Fruit fly (Drosophila melanogaster): ENCODE data around the gene CG4119.

CG4119 gene

DNA sequence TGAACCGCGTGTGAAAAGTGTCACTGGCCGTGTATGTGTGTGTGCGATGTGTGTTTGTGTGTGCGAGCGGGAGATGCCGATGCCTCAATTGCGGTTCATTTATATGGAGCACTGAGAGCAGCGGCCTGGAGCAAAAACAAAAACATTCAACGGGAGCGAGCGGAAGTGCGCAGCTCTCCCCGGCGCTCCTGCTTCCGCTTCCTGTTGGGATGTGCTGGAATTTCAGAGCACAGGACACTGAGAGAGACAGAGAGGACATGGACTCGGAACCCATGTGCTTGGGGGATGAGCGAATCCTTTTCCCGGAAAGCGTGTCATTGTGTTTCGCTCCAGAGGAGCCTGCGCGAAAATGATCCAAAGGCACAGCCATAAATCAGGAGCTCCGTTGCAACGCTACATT, 1.6 kb upstream of the CG4119 start:
- TF ChIP-seq CTCF (optimal IDR thresholded peaks at IDR 0.05): no peak
- no peak for TF ChIP-seq CG8478 (optimal IDR thresholded peaks at IDR 0.05)

DNA sequence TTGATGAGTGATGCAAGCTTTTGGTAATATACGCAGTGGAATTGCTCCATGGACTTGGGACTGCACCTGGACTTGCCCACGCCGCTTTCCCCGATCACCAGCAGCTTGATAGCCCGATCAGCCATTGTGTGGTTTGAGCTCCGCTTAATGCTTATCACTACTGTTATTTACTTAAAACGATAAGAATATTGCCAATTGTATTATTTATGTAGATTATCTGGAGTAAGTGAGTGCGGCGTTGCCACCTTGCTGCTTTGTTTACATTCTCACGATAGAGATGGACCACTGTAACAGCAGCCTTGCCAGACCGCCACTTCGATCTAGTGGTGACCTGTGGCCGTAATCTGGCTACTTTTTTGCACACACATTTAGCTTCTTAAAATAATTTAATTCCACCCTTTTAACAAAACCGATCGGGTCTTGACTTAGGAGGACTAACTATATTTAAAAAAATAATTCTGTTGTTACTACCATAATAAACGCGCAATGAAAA, 5.7 kb downstream of the CG4119 start, which contains the start of gene Rab18:
Gene Rab18, minus strand, starts transcription at position 276 of the 493 bp plus-strand sequence.
- peak in 1 of 2 experiments; percentile 16 for TF ChIP-seq CTCF (optimal IDR thresholded peaks at IDR 0.05)
- TF ChIP-seq CG8478 (optimal IDR thresholded peaks at IDR 0.05): no peak

DNA sequence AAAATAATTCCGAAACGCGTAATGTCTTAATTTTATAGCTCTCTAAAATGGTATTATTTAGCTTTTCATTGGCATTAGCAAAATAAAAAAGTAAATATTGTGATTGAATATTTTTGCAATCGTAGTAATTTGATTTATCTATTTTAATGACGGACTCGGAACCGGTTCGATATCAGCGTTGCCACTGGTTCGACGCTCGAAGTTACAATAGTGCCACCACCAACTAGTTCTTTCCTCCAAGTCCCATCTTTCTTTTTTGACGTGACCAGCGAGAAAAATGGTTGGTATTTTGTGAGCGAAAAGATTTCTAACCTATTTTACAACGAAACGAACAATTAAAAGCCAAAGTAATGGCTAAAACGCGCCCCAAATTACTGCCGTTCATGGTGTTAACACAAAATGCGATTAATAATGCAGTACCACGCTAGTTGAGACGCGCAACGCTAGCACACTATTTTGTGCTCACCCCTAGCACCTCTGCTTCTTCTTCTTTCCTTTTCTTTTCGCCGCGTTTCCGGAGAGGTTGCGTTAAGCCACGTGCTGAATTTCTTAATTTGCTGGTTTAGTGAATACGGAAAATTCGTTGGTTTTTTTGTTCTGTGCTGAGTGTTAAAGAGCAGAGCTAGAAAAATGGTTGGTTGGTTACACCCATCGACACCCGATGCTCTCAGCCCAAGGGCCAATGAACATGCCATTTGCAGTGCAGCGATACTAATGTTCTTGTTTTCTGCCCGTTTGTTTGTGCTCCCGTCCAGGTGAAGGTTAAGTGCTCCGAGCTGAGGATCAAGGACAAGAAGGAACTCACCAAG, 6.6 kb downstream of the CG4119 start, which contains the start of gene RpL35:
Gene RpL35, plus strand, starts transcription at position 159 of the 809 bp plus-strand sequence.
- TF ChIP-seq CG8478 (optimal IDR thresholded peaks at IDR 0.05): no peak

DNA sequence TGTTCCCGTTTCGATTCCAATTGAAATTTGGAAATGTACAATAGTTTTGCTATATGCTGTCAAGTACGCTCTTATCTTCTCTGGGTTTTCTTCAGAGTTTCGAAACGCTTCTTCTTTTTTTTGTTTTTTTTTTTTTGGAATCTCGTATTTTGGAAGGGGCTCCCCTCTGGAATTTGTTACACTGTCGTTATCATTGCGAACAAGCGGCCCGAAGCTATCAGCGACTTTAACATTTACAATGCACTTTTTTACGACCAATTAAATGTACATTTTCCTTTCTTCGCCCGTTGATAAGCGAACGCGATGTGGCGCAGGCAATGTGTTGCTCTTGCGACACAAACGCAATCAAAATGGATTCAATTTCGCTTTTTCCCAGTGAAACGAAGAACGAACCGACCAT, 11.0 kb downstream of the CG4119 start:
- TF ChIP-seq CTCF (optimal IDR thresholded peaks at IDR 0.05) (no peak), CG8478 (optimal IDR thresholded peaks at IDR 0.05) (no peak)

DNA sequence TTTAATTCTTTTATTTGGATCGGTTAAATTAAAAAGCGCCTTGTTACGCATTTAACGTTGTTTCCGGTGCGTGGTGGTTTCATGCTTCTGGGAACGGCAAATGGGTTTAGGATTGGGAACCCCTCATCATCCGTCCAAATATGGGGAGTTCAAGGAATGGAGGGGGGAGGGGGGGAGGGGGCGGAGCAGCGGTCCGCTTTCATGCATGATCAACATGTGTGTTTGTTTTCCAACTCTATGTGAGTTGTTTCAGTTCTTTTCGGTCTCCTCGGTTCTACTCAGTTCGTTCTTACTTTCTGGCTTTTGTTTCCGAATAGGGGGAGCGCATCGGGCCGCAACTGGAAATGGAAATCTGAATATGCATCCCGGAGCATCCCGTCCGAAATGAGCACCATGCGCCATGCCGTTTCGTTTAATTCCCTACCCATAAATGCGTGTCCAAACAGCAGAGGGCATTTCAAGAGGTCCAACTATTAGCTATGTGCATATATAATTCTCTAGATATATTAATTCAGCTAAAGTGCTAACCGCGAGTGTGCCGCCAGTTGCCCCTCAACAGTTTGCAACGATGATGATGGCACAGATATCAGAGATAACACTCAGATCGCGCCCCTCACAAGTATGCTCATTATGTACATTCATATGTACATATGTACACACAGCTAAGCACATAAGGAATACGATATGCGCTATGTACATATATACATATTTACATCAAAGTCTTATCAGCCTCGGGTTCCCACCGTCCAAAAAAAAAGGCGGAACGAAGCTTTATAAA, 11.7 kb downstream of the CG4119 start:
- no peak for TF ChIP-seq CTCF (optimal IDR thresholded peaks at IDR 0.05)
- TF ChIP-seq CG8478 (optimal IDR thresholded peaks at IDR 0.05): no peak

DNA sequence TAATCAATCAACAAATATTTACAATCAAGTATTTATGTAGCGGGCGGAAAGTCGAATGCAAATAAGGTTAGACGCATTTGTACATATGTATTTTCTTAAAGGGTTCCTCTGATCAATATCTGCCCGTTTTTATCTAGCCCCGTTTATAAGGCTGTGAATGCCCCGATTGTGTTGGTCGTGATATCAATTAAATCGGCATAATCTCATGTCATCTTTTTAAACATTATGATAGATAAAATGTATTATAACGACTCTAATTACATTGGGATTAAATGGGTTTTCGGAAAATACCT, 12.3 kb downstream of the CG4119 start:
- no peak for TF ChIP-seq CG8478 (optimal IDR thresholded peaks at IDR 0.05)
- TF ChIP-seq CTCF (optimal IDR thresholded peaks at IDR 0.05): no peak

DNA sequence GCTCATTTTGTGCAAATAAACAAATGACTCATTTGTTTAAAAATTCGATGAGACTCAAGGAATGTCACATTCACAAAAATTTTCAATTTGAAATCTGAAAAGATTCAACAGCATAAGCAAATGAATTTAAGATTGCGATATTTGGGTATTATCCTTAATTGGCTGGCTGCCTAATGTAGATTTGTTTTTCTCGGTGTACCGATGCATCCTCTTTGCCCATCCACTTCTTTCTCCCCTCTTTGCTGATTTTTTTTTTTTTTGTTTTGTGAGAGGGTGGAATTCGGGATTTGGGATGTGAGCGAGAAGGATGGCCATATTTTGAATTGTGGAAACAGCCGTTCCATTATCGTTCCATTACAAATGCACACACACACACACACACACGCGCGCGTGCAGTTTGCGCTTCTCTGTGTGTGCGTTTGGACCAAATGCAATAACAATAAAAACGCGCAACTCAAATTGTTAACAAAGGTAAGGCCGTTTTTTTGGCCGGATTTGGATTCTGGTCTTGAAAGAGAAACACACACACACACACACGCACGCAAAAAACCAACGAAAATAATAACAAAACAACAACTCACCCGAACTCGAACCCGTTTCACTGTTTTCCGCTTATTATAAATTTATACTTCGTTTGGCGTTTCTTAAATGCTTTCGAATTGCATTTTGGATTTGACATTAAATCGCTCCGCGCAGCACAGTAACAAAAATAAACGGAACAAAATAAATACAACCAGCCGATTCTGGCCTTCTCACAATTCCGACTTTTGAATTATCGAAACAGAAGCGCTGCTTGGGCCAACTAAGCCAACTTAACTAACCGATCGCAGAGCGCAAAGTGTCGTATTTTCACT, 13.5 kb downstream of the CG4119 start:
- TF ChIP-seq CG8478 (optimal IDR thresholded peaks at IDR 0.05) (no peak), CTCF (optimal IDR thresholded peaks at IDR 0.05) (no peak)

DNA sequence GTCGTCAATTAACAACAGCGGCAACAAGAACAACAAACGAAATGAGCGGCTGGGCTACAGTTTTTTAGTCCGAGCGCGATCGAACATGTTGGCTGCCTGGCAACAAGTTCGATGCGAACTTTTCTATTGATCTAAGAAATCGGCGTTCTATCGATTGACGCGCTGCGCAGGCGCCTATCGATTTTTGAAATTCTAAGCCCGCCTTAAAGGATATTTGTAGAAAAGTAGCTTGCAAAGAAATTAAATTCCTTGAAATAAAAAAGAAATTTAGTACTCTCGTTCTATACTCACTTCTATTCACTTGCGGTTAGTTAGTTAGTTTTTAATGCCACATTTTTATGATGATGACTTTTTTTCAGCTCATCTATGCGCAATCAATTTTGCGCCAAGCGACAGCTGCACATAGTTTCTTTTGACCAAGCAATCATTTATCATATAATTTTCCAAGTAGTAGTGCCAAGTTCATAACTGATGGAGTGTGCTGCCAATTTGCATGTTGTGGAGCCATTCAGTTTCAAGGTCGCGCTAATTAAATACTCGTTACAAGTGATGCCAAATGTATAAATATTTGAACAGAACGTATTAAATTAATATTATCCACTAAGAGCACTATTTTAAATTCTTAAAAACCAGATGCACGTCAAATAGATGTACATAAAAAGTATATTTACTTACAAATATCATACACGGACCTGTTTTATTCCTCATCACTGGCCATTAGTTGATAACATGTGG, 14.2 kb downstream of the CG4119 start, which contains the start of the genes Tre1 and Gr5a:
Gene Tre1, minus strand, starts transcription at position 45 of the 735 bp plus-strand sequence.
Gene Gr5a, plus strand, starts transcription at position 685 of the 735 bp plus-strand sequence.
- TF ChIP-seq CG8478 (optimal IDR thresholded peaks at IDR 0.05) (no peak), CTCF (optimal IDR thresholded peaks at IDR 0.05) (no peak)

DNA sequence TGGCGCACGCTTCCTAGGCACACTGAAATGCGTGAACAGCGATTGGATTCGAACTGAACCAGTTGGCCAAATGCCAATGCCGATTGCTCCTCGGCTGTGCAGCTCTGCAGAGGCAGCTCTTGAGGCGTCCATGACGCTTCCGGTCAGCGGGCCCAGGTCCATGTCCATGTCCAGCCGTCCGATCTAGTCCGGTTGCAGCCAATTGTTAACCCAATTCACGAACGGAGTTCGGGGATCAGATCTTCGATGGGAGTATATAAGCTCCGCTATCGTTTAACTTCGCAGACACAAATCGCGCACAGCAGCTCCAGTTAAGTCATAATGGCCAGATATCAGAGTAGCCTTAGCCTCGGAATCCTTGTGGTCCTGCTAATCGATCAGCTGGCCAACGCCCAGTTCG, 17.1 kb downstream of the CG4119 start, which contains the start of gene CG42449:
Gene CG42449, plus strand, starts transcription at position 301 of the 400 bp plus-strand sequence.
- TF ChIP-seq CTCF (optimal IDR thresholded peaks at IDR 0.05) (no peak), CG8478 (optimal IDR thresholded peaks at IDR 0.05) (no peak)

DNA sequence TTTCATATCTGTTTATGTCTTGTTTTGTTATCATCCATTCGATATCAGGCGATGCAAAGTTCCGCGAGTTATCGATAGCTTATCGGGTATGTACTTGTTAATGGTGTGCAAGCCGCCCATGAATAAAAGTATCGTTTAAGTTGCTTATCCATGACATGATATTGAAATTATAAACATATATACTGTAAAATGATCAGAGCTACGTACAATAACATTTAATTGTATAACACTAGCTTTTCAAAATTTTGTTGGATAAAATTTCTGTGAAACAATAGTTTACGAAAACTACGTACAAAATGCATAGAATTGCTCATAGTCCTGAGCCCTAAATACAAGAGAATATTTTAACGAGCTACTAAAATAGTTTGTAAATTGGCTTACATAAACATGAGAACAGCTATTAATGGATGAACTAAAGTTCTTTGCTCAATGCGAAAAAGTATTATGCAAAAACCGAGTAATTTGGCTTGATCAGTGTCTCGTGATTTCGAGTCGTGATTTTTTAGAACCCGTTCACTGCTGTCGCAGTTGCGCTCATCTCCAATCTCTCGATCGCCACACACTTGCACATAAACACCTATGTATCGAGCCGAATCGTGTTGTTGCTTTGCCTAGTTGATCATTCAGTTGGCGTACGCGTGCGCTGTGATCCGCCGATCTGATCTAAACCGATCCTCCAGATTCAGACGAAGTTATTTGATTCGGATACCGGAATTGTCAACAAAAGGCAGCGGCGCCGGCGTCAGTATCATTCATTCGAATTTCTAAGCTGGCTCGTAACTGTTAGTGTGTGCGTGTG, 23.8 kb downstream of the CG4119 start, which contains the start of the genes PGAP1 and cv:
Gene PGAP1, minus strand, starts transcription at position 57 of the 799 bp plus-strand sequence.
Gene cv, plus strand, starts transcription at position 586 of the 799 bp plus-strand sequence.
- TF ChIP-seq CTCF (optimal IDR thresholded peaks at IDR 0.05): no peak

DNA sequence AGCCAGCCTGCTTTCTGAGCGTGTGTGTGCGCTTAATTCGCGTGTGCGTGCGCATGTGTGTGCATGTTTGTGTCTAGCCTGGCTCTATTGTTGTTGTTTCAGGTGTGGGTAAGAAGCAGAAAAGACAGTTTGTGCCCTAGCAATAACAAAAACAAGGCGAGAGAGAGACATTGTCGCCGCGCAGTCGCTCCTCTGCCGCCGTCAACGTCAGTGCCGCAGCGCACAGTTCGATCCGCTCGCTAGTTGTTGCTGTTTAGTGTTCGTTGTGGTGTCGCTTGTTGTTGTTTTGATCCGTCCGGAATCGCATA, 24.3 kb downstream of the CG4119 start:
- TF ChIP-seq CTCF (optimal IDR thresholded peaks at IDR 0.05): no peak
- no peak for TF ChIP-seq CG8478 (optimal IDR thresholded peaks at IDR 0.05)

DNA sequence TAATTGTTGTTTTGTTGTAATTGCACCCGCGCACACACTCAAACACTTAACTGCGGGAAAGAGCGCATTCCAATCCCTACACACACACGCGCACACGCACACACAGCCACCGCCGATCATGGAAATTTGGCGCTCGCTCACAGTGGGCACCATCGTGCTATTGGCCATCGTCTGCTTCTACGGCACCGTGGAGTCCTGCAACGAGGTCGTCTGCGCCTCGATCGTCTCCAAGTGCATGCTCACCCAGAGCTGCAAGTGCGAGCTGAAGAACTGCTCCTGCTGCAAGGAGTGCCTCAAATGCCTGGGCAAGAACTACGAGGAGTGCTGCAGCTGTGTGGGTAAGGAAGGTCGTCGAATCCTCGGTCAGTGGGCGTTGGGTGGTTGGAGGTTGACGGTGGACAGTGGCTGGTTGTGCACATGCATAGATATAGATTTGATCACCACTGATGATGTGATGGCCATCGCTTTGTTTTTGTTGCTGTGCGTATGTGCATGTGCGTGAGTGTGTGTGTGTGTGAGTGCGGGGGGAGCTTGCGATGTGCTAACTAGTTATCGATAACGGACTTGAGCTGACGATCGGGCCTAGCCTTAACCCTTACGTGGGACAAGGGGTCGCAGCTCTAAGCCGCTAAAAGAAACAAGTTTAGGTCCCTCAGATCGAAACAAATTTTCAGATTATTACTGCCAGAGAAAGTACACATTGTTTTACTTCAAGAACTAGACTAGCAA, 25.0 kb downstream of the CG4119 start:
- TF ChIP-seq CG8478 (optimal IDR thresholded peaks at IDR 0.05): no peak
- no peak for TF ChIP-seq CTCF (optimal IDR thresholded peaks at IDR 0.05)

DNA sequence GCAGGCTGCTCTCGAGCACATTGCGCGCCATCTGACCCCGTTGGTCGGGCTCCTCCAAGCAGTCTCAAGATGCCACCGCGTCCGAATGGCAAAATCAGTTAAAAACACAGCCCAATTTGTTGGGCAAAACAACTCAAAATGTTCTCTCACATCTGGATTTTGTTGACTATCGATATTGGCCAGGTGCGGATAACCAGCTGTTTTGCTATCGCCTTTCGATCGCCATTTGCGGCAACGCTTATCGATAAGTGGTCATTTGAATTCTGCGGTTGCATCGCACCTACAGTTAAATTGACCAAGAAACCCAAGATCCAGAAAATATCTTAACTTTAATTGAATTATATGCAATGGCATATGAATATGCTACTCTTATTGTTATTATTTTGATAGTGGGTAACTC, 29.2 kb downstream of the CG4119 start, which contains the start of gene CG3149:
Gene CG3149, minus strand, starts transcription at position 171 of the 400 bp plus-strand sequence.
- TF ChIP-seq CG8478 (optimal IDR thresholded peaks at IDR 0.05): no peak
- no peak for TF ChIP-seq CTCF (optimal IDR thresholded peaks at IDR 0.05)

All from S2 (cell line).